Worm (Caenorhabditis elegans) whole organism, L4 larva: ENCODE data around the gene F16B4.7.

ENCODE experiments used
- D1046.2 ChIP-seq: fragments of 200-800 bp; sonication (Bioruptor generic); IDR thresholded peaks from 2 replicates; pipeline ENCODE4 v1.3.6; 2022; ENCODE audit warnings: missing genetic modification characterization, missing compliant biosample characterization
- F10B5.3 ChIP-seq: sonication (generic microtip); optimal IDR thresholded peaks from 2 replicates; lab custom pipeline; 2016; ENCODE audit warnings: mild to moderate bottlenecking, missing genetic modification characterization, missing compliant biosample characterization
- F37D6.2 ChIP-seq: sonication (generic microtip); optimal IDR thresholded peaks from 2 replicates; lab custom pipeline; 2016; ENCODE audit warnings: mild to moderate bottlenecking, missing genetic modification characterization, missing compliant biosample characterization
- F44E2.7 ChIP-seq: fragments of 200-800 bp; sonication (Bioruptor generic); IDR thresholded peaks from 2 replicates; pipeline ENCODE4 v2.1.2; 2022; ENCODE audit warnings: missing genetic modification characterization, missing compliant biosample characterization
- F49E8.2 ChIP-seq: sonication (generic microtip); optimal IDR thresholded peaks from 2 replicates; lab custom pipeline; 2016; ENCODE audit warnings: missing compliant biosample characterization, mild to moderate bottlenecking, missing genetic modification characterization, borderline replicate concordance
- R02D3.7 ChIP-seq: fragments of 150-350 bp; sonication (generic microtip); optimal IDR thresholded peaks from 3 replicates; lab custom pipeline; 2014; ENCODE audit warnings: missing biosample characterization, missing genetic modification characterization
- T20F7.1 ChIP-seq: fragments of 200-800 bp; sonication (Bioruptor generic); optimal IDR thresholded peaks from 2 replicates; lab custom pipeline; 2018; ENCODE audit warnings: mild to moderate bottlenecking, missing genetic modification characterization, missing compliant biosample characterization
- T26A8.4 ChIP-seq: fragments of 200-800 bp; sonication (Bioruptor generic); IDR thresholded peaks from 2 replicates; pipeline ENCODE4 v1.3.6; 2022; ENCODE audit warnings: missing genetic modification characterization, missing compliant biosample characterization
- ZK546.5 ChIP-seq, 2 experiments: sonication (generic microtip); optimal IDR thresholded peaks; 2 replicates each; lab custom pipeline; 2017; ENCODE audit warnings: missing biosample characterization in 2 of 2, missing genetic modification characterization in 2 of 2
- aha-1 ChIP-seq: fragments of 150-350 bp; peaks from one replicate; lab custom pipeline; 2014; ENCODE audit warnings: missing biosample characterization, missing genetic modification characterization
- arid-1 ChIP-seq: fragments of 200-800 bp; sonication (Bioruptor generic); conservative IDR thresholded peaks from 2 replicates; pipeline ENCODE4 v1.3.6; 2022; ENCODE audit warnings: missing genetic modification reagents, missing genetic modification characterization, missing compliant biosample characterization
- ceh-20 ChIP-seq: fragments of 200-800 bp; sonication (Bioruptor generic); IDR thresholded peaks from 2 replicates; pipeline ENCODE4 v1.3.6; 2022; ENCODE audit warnings: missing genetic modification reagents, missing genetic modification characterization, missing compliant biosample characterization
- ceh-28 ChIP-seq: fragments of 150-350 bp; optimal IDR thresholded peaks from 2 replicates; lab custom pipeline; 2014; ENCODE audit warnings: missing biosample characterization, missing genetic modification reagents, missing genetic modification characterization
- ceh-44 ChIP-seq: fragments of 200-800 bp; sonication (Bioruptor generic); IDR thresholded peaks from 2 replicates; pipeline ENCODE4 v1.3.6; 2022; ENCODE audit warnings: missing genetic modification reagents, missing genetic modification characterization, missing compliant biosample characterization
- cey-2 ChIP-seq: sonication (generic microtip); optimal IDR thresholded peaks from 3 replicates; lab custom pipeline; 2017; ENCODE audit warnings: missing genetic modification characterization, mild to moderate bottlenecking, missing compliant biosample characterization, antibody characterized with exemption, borderline replicate concordance; ENCODE audit not compliant: insufficient read depth
- daf-16 ChIP-seq, 3 experiments: sonication (generic microtip); optimal IDR thresholded peaks; 2 replicates each; lab custom pipeline; 2016 to 2017; ENCODE audit warnings: missing genetic modification characterization in 3 of 3, missing genetic modification reagents in 3 of 3, mild to moderate bottlenecking in 2 of 3, missing compliant biosample characterization in 2 of 3, missing biosample characterization in 1 of 3, moderate library complexity in 1 of 3
- daf-19 ChIP-seq: fragments of 200-800 bp; sonication (Bioruptor generic); conservative IDR thresholded peaks from 2 replicates; pipeline ENCODE4 v1.3.6; 2022; ENCODE audit warnings: missing genetic modification characterization, missing compliant biosample characterization
- dmd-6 ChIP-seq: fragments of 200-800 bp; sonication (Bioruptor generic); IDR thresholded peaks from 2 replicates; pipeline ENCODE4 v1.3.6; 2022; ENCODE audit warnings: missing genetic modification reagents, missing genetic modification characterization, missing compliant biosample characterization
- dmd-9 ChIP-seq: fragments of 200-800 bp; sonication (Bioruptor generic); IDR thresholded peaks from 2 replicates; pipeline ENCODE4 v1.3.6; 2022; ENCODE audit warnings: missing genetic modification reagents, missing genetic modification characterization, missing compliant biosample characterization
- dve-1 ChIP-seq: sonication (generic microtip); optimal IDR thresholded peaks from 2 replicates; lab custom pipeline; 2017; ENCODE audit warnings: antibody characterized with exemption, mild to moderate bottlenecking, missing genetic modification characterization, missing compliant biosample characterization; ENCODE audit not compliant: insufficient read depth
- egl-43 ChIP-seq: fragments of 200-800 bp; sonication (Bioruptor generic); IDR thresholded peaks from 2 replicates; pipeline ENCODE4 v1.3.6; 2022; ENCODE audit warnings: missing genetic modification reagents, missing genetic modification characterization, missing compliant biosample characterization
- fos-1 ChIP-seq: fragments of 150-350 bp; optimal IDR thresholded peaks from 2 replicates; lab custom pipeline; 2014; ENCODE audit warnings: missing biosample characterization, missing genetic modification characterization
- hlh-11 ChIP-seq: fragments of 200-800 bp; sonication (Bioruptor generic); optimal IDR thresholded peaks from 2 replicates; lab custom pipeline; 2018; ENCODE audit warnings: mild to moderate bottlenecking, missing genetic modification characterization, missing compliant biosample characterization
- hlh-30 ChIP-seq: sonication (generic microtip); optimal IDR thresholded peaks from 2 replicates; lab custom pipeline; 2017; ENCODE audit warnings: antibody characterized with exemption, mild to moderate bottlenecking, missing genetic modification characterization, missing compliant biosample characterization; ENCODE audit not compliant: insufficient read depth
- lin-1 ChIP-seq: fragments of 200-800 bp; sonication (Bioruptor generic); IDR thresholded peaks from 2 replicates; pipeline ENCODE4 v1.3.6; 2022; ENCODE audit warnings: missing genetic modification reagents, missing genetic modification characterization, missing compliant biosample characterization
- mdl-1 ChIP-seq, 2 experiments: fragments of 150-350 bp in 1 of 2; sonication (generic microtip) in 1 of 2; optimal IDR thresholded peaks; 2 replicates each; lab custom pipeline; 2014 to 2017; ENCODE audit warnings: missing biosample characterization in 2 of 2, missing genetic modification characterization in 2 of 2
- mes-2 ChIP-seq: sonication (generic microtip); optimal IDR thresholded peaks from 2 replicates; lab custom pipeline; 2016; ENCODE audit warnings: missing genotype, mild to moderate bottlenecking, missing genetic modification characterization, missing compliant biosample characterization; ENCODE audit not compliant: poor library complexity, severe bottlenecking
- nhr-10 ChIP-seq: fragments of 150-350 bp; optimal IDR thresholded peaks from 2 replicates; lab custom pipeline; 2014; ENCODE audit warnings: missing biosample characterization, missing genetic modification characterization
- nhr-25 ChIP-seq: sonication (generic microtip); optimal IDR thresholded peaks from 2 replicates; lab custom pipeline; 2017; ENCODE audit warnings: missing genetic modification characterization, mild to moderate bottlenecking, missing compliant biosample characterization, antibody characterized with exemption, moderate library complexity, borderline replicate concordance; ENCODE audit not compliant: insufficient read depth
- nhr-28 ChIP-seq: fragments of 150-350 bp; optimal IDR thresholded peaks from 2 replicates; lab custom pipeline; 2014; ENCODE audit warnings: missing biosample characterization, missing genetic modification characterization
- nhr-77 ChIP-seq: fragments of 150-350 bp; optimal IDR thresholded peaks from 2 replicates; lab custom pipeline; 2014; ENCODE audit warnings: missing biosample characterization, missing genetic modification characterization
- pha-4 ChIP-seq, 2 experiments: fragments of 150-350 bp in 1 of 2; fragments of 200-800 bp in 1 of 2; sonication (Bioruptor generic) in 1 of 2; IDR thresholded peaks in 1 of 2; optimal IDR thresholded peaks in 1 of 2; 2 replicates each; pipeline versions ENCODE4 v1.3.6 to Lab custom; 2014 to 2022; ENCODE audit warnings: missing genetic modification characterization in 2 of 2, missing genetic modification reagents in 2 of 2, missing biosample characterization in 1 of 2, missing compliant biosample characterization in 1 of 2
- php-3 ChIP-seq: fragments of 200-800 bp; sonication (Bioruptor generic); IDR thresholded peaks from 2 replicates; pipeline ENCODE4 v1.3.6; 2022; ENCODE audit warnings: missing genetic modification reagents, missing genetic modification characterization, missing compliant biosample characterization
- sdz-12 ChIP-seq: fragments of 200-800 bp; sonication (Bioruptor generic); optimal IDR thresholded peaks from 2 replicates; lab custom pipeline; 2018; ENCODE audit warnings: mild to moderate bottlenecking, missing genetic modification characterization, missing compliant biosample characterization
- tag-97 ChIP-seq: fragments of 200-800 bp; sonication (Bioruptor generic); IDR thresholded peaks from 2 replicates; pipeline ENCODE4 v1.3.6; 2022; ENCODE audit warnings: missing genetic modification characterization, missing compliant biosample characterization
- unc-62 ChIP-seq, 3 experiments: fragments of 150-350 bp in 1 of 3; sonication (generic microtip); optimal IDR thresholded peaks in 2 of 3; peaks in 1 of 3; 1 replicate in 1 of 3; 2 replicates in 2 of 3; lab custom pipeline; 2014 to 2017; ENCODE audit warnings: missing biosample characterization in 3 of 3, missing genetic modification characterization in 3 of 3, missing genetic modification reagents in 3 of 3, missing genotype in 1 of 3
- zfp-3 ChIP-seq: fragments of 200-800 bp; sonication (Bioruptor generic); conservative IDR thresholded peaks from 2 replicates; pipeline ENCODE4 v1.3.6; 2022; ENCODE audit warnings: missing genetic modification reagents, missing genetic modification characterization, missing compliant biosample characterization
- ztf-11 ChIP-seq: fragments of 150-350 bp; optimal IDR thresholded peaks from 2 replicates; lab custom pipeline; 2014; ENCODE audit warnings: missing biosample characterization, missing genetic modification characterization

F16B4.7 gene

ce11 chrV:1618760-1619159 is 33.2 kb downstream of the F16B4.7 start, which contains the start of gene nhr-179:
Gene nhr-179 (minus strand): TSS chrV:1618860.
- TF ChIP-seq ztf-11 (tag; lab: Kevin White, UChicago) (no peak), egl-43 (GFP tag; lab: Robert Waterston, UW) (no peak)
- TF ChIP-seq, all 104 proteins: peak for 0

- TF ChIP-seq dve-1 (peak; percentile 20), dmd-6 (GFP tag; lab: Robert Waterston, UW) (peak; percentile 15; the same call in 1 of the 2 replicates), zfp-3 (no peak)
Observed at ce11 chrV:1620537-1620936, 35.0 kb downstream of the F16B4.7 start.

- TF ChIP-seq nhr-77 (tag; lab: Kevin White, UChicago) (peak; percentile 25), sdz-12 (GFP tag; lab: Kevin White, UChicago) (no peak), hlh-11 (peak; percentile 29), daf-16 (GFP tag; optimal IDR thresholded peaks at IDR 0.05; lab: Kevin White, UChicago) (no peak), daf-16 (tag; optimal IDR thresholded peaks at IDR 0.05; lab: Kevin White, UChicago) (peak; percentile 83), hlh-30 (tag; lab: Kevin White, UChicago) (peak; percentile 48), daf-19 (GFP tag; lab: Robert Waterston, UW) (no peak), arid-1 (GFP tag; lab: Robert Waterston, UW) (no peak), ZK546.5 (tag; optimal IDR thresholded peaks at IDR 0.05; lab: Kevin White, UChicago) (no peak)
Observed at ce11 chrV:1621494-1621893, 36.0 kb downstream of the F16B4.7 start, which contains the start of gene nhr-117. Gene nhr-117 (minus strand): TSS chrV:1621520.

ce11 chrV:1623429-1623828 is 37.9 kb downstream of the F16B4.7 start:
- TF ChIP-seq aha-1 (tag; lab: Kevin White, UChicago) (peak; percentile 94), D1046.2 (no peak), R02D3.7 (tag; lab: Kevin White, UChicago) (no peak), F37D6.2 (tag; lab: Kevin White, UChicago) (no peak), fos-1 (tag; lab: Kevin White, UChicago) (no peak), mes-2 (tag; lab: Kevin White, UChicago) (no peak), F49E8.2 (tag; lab: Kevin White, UChicago) (no peak), cey-2 (tag; lab: Kevin White, UChicago) (no peak)

ce11 chrV:1624340-1624739 is 38.8 kb downstream of the F16B4.7 start, which contains the start of gene nhr-110:
Gene nhr-110 (minus strand): TSS chrV:1624440.
- no peak for TF ChIP-seq tag-97 (GFP tag; lab: Robert Waterston, UW)
- no peak for TF ChIP-seq F49E8.2 (tag; lab: Kevin White, UChicago)
- TF ChIP-seq D1046.2: no peak
- TF ChIP-seq ZK546.5 (tag; optimal IDR thresholded peaks at IDR 0.05; lab: Kevin White, UChicago): no peak
- no peak for TF ChIP-seq lin-1
- TF ChIP-seq nhr-10 (tag; lab: Kevin White, UChicago): no peak
- TF ChIP-seq nhr-25 (tag; lab: Kevin White, UChicago): no peak
- no peak for TF ChIP-seq daf-16 (GFP tag; optimal IDR thresholded peaks at IDR 0.05; lab: Kevin White, UChicago)
- TF ChIP-seq daf-16 (tag; optimal IDR thresholded peaks at IDR 0.05; lab: Kevin White, UChicago): peak; percentile 47
- no peak for TF ChIP-seq pha-4 (GFP tag; IDR thresholded peaks at IDR 0.05; lab: Robert Waterston, UW)
- no peak for TF ChIP-seq pha-4 (tag; optimal IDR thresholded peaks at IDR 0.05; lab: Kevin White, UChicago)
- TF ChIP-seq hlh-30 (tag; lab: Kevin White, UChicago): no peak
- TF ChIP-seq ceh-28: no peak
- TF ChIP-seq dve-1: peak; percentile 33
- TF ChIP-seq php-3 (GFP tag; lab: Robert Waterston, UW): no peak
- TF ChIP-seq nhr-28 (tag; lab: Kevin White, UChicago): peak; percentile 16
- TF ChIP-seq nhr-77 (tag; lab: Kevin White, UChicago): no peak
- no peak for TF ChIP-seq T20F7.1 (GFP tag; lab: Kevin White, UChicago)
- TF ChIP-seq T26A8.4 (GFP tag; lab: Robert Waterston, UW): no peak
- no peak for TF ChIP-seq mdl-1 (tag; optimal IDR thresholded peaks at IDR 0.05; lab: Kevin White, UChicago)
- no peak for TF ChIP-seq F10B5.3 (tag; lab: Kevin White, UChicago)
- TF ChIP-seq ceh-20 (GFP tag; lab: Robert Waterston, UW): no peak
- no peak for TF ChIP-seq F44E2.7 (GFP tag; lab: Robert Waterston, UW)
- TF ChIP-seq unc-62 (GFP tag; optimal IDR thresholded peaks at IDR 0.05 in 1 of 2; lab: Kevin White, UChicago): peak in 1 of 2 experiments; percentile 46
- no peak for TF ChIP-seq unc-62 (tag; optimal IDR thresholded peaks at IDR 0.05; lab: Kevin White, UChicago)
- no peak for TF ChIP-seq dmd-9
- TF ChIP-seq ceh-44 (GFP tag; lab: Robert Waterston, UW): no peak
